Worm (Caenorhabditis elegans) whole organism, L1 larva: ENCODE measurements around the gene ZC239.13.
"Not testable (repeated sequence)": the region's sequence is repeated elsewhere in the genome, so short reads cannot be mapped to it uniquely, and the experiment has no call there.

Experiments used
- C04F5.9 ChIP-seq: sonication (generic microtip); optimal IDR thresholded peaks from 2 replicates; lab custom pipeline; 2016; ENCODE audit warnings: missing genetic modification characterization, missing compliant biosample characterization
- jun-1 ChIP-seq: fragments of 150-350 bp; optimal IDR thresholded peaks from 2 replicates; lab custom pipeline; 2014; ENCODE audit warnings: missing biosample characterization, missing genetic modification reagents, missing genetic modification characterization
- mdl-1 ChIP-seq, 2 experiments: fragments of 150-350 bp; optimal IDR thresholded peaks; 2 replicates each; lab custom pipeline; 2014 to 2017; ENCODE audit warnings: missing biosample characterization in 2 of 2, missing genetic modification characterization in 2 of 2, inconsistent platforms in 1 of 2
- nhr-71 ChIP-seq: sonication (generic microtip); optimal IDR thresholded peaks from 2 replicates; lab custom pipeline; 2016; ENCODE audit warnings: mild to moderate bottlenecking, missing genetic modification characterization, moderate library complexity, missing compliant biosample characterization
- nhr-85 ChIP-seq: sonication (generic microtip); peaks from one replicate; lab custom pipeline; 2016; ENCODE audit warnings: missing genetic modification characterization, inconsistent platforms, missing compliant biosample characterization
- ztf-4 ChIP-seq: fragments of 150-350 bp; optimal IDR thresholded peaks from 2 replicates; lab custom pipeline; 2014; ENCODE audit warnings: missing biosample characterization, missing genetic modification characterization

Gene ZC239.13

DNA sequence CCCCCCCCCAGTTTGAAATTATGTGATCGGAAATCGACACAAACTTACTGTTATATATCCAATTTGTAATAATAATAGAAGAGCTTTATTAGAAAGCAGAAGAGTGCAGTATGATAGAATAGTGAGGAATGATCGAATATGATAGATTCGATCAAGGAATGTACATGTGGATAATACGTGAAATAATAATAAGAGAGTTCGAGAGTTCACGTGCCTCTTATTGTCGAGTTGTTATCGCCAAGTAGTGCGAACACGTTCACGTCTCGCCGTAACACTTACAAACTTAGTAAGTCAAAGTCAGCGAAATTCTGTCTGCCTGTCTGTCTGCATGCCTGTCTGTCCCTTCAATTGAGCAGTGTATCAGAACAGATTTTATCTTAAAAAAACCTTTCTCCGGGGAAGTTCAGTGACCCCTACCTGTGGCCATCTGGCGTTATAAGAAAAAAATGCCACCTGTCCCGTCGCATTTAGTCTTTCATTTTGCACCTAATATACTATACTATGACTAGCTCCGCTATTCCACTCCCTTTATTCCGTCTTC, 39.3 kb downstream of the ZC239.13 start, which contains the start of the genes Y27F2A.6 and Y27F2A.8:
TSS of gene Y27F2A.6 (minus strand) at position 101 of the 541 bp plus-strand sequence.
TSS of gene Y27F2A.8 (plus strand) at position 491 of the 541 bp plus-strand sequence.
- not testable (repeated sequence) for TF ChIP-seq nhr-71; nhr-85; ztf-4 (tag; lab: Kevin White, UChicago)

ce11 chrII:3177663-3178062, 45.0 kb downstream of the ZC239.13 start, which contains the start of gene sri-40:
sri-40 (plus strand) TSS chrII:3177963.
- TF ChIP-seq mdl-1 (tag; optimal IDR thresholded peaks at IDR 0.05; lab: Kevin White, UChicago); jun-1 (tag; lab: Kevin White, UChicago); C04F5.9 (tag; lab: Kevin White, UChicago): not testable (repeated sequence)
